Worm (Caenorhabditis elegans) whole organism, L2 larva: ENCODE results near the gene Y82E9BR.10.

Experiments
- F13H6.1 ChIP-seq: sonication (generic microtip); optimal IDR thresholded peaks from 2 replicates; lab custom pipeline; 2016; ENCODE audit warnings: missing genetic modification characterization, missing compliant biosample characterization
- ZK546.5 ChIP-seq: sonication (generic microtip); optimal IDR thresholded peaks from 2 replicates; lab custom pipeline; 2017; ENCODE audit warnings: missing biosample characterization, missing genetic modification characterization
- ceh-82 ChIP-seq: fragments of 150-350 bp; optimal IDR thresholded peaks from 2 replicates; lab custom pipeline; 2014; ENCODE audit warnings: missing biosample characterization, missing genetic modification characterization
- egl-27 ChIP-seq: sonication (generic microtip); optimal IDR thresholded peaks from 3 replicates; lab custom pipeline; 2017; ENCODE audit warnings: missing biosample characterization, missing genetic modification reagents, missing genetic modification characterization
- elt-1 ChIP-seq: fragments of 150-350 bp; optimal IDR thresholded peaks from 2 replicates; lab custom pipeline; 2014; ENCODE audit warnings: missing biosample characterization, missing genetic modification characterization
- lin-11 ChIP-seq: fragments of 150-350 bp; sonication (generic microtip); optimal IDR thresholded peaks from 2 replicates; lab custom pipeline; 2014; ENCODE audit warnings: missing biosample characterization, missing genetic modification characterization, inconsistent platforms, mixed read lengths
- lin-39 ChIP-seq: fragments of 150-350 bp; optimal IDR thresholded peaks from 2 replicates; lab custom pipeline; 2014; ENCODE audit warnings: missing biosample characterization, missing genetic modification reagents, missing genetic modification characterization
- mbf-1 ChIP-seq: sonication (generic microtip); optimal IDR thresholded peaks from 2 replicates; lab custom pipeline; 2017; ENCODE audit warnings: missing biosample characterization, missing genetic modification characterization
- nhr-25 ChIP-seq: fragments of 150-350 bp; sonication (generic microtip); optimal IDR thresholded peaks from 3 replicates; lab custom pipeline; 2014; ENCODE audit warnings: missing biosample characterization, missing genetic modification characterization
- snpc-4 ChIP-seq: fragments of 150-350 bp; optimal IDR thresholded peaks from 2 replicates; lab custom pipeline; 2014; ENCODE audit warnings: missing biosample characterization, missing genetic modification characterization
- unc-39 ChIP-seq: fragments of 150-350 bp; optimal IDR thresholded peaks from 2 replicates; lab custom pipeline; 2014; ENCODE audit warnings: missing biosample characterization, missing genetic modification characterization
- zag-1 ChIP-seq: fragments of 150-350 bp; optimal IDR thresholded peaks from 2 replicates; lab custom pipeline; 2014; ENCODE audit warnings: missing biosample characterization, missing genetic modification characterization

DNA sequence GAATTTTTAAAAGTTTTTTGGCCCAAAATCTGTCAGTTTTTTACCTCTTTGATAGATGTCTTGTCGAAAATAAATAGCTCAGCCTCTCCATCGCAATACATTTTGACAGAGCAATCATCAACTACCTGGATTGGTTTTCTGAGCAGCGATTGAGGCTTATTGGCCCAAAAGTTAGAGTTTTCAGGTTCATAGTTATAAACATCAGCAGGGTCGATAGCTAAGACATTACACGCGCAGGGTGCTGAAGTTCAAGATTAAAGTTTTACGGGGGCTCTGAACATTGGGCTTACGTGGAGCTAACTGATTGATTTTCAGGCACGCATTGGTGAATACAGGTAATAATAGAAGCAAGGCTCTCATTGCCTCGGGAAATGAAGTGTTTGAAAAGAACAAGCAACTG lies 15.7 kb downstream of the Y82E9BR.10 start, which contains the start of gene Y82E9BR.9:
- TF ChIP-seq egl-27 (tag; lab: Kevin White, UChicago) (no peak), unc-39 (no peak), ceh-82 (tag; lab: Kevin White, UChicago) (no peak), elt-1 (tag; lab: Kevin White, UChicago) (no peak), F13H6.1 (no peak), snpc-4 (no peak), nhr-25 (tag; lab: Kevin White, UChicago) (no peak), zag-1 (tag; lab: Kevin White, UChicago) (no peak), lin-39 (tag; lab: Kevin White, UChicago) (no peak), lin-11 (no peak), ZK546.5 (tag; lab: Kevin White, UChicago) (no peak), mbf-1 (tag; lab: Kevin White, UChicago) (no peak)
